Worm (Caenorhabditis elegans): ENCODE results near the gene K09C4.1.

The K09C4.1 gene

DNA sequence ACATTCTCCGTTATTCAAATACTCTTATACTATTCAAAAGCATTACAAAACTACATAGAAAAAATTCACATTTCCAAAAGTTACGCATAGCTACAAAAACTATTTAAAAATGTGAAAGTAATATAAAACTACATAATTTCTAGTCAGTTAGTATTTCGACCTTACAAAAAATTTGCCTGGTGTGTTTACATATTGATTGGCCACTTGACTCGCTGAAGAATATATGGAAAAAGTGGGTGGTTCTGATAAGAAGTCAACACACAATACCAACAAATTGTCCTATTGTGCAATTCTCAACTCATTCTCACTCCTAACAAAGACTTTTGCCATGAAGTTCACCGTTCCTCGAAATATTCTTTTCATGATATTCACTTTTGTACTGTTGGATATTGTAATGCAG lies at the start of gene K09C4.1:
Gene K09C4.1 (plus strand): TSS at position 301 of the 400 bp plus-strand sequence.
- TF ChIP-seq ces-1 (GFP tag; optimal IDR thresholded peaks at IDR 0.05) (no peak), C16A3.4 (tag; optimal IDR thresholded peaks at IDR 0.05) (no peak), F16B12.6 (tag; optimal IDR thresholded peaks at IDR 0.05) (no peak), snu-23 (GFP tag; optimal IDR thresholded peaks at IDR 0.05) (no peak), mdl-1 (tag; optimal IDR thresholded peaks at IDR 0.05) (no peak), nhr-84 (tag; optimal IDR thresholded peaks at IDR 0.05) (no peak)

DNA sequence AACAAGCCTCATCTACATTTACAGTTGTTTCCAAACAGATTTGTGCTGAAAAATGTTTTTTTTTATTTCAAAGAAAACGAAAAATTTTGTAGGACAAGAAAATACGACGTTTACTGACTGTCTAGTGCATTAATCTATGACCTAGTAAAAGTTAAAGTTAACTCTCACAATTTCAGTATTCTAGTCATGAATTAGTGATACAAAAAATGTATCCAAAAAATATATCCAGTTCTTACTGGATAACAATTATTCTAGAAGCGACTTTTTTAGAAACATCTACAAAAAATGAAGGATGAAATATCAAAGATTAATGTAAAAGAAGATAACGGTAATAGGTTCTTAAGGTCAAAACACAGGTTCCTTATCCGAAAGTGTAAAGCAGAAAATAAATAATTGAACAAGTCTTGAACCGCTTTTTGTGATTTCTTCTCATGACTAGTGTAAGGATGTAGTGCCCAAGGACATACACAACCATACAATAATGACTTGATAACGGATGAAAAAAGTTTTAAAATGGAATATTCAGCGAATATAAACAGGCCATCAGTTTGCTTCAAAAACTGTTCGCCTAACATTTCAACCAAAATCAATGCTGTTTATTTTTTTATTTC lies 48.1 kb upstream of the K09C4.1 start, which contains the start of gene pqn-37:
Gene pqn-37 (minus strand): TSS at position 51 of the 611 bp plus-strand sequence.
- TF ChIP-seq aha-1 (tag; optimal IDR thresholded peaks at IDR 0.05) (no peak), lin-39 (tag; optimal IDR thresholded peaks at IDR 0.05) (no peak), pax-3 (tag; optimal IDR thresholded peaks at IDR 0.05) (no peak), vab-15 (tag; optimal IDR thresholded peaks at IDR 0.05) (no peak), nhr-19 (GFP tag; conservative IDR thresholded peaks at IDR 0.05) (no peak), ceh-90 (tag; optimal IDR thresholded peaks at IDR 0.05) (no peak), nhr-71 (tag; optimal IDR thresholded peaks at IDR 0.05) (peak; percentile 42), swsn-7 (tag; optimal IDR thresholded peaks at IDR 0.05) (no peak), nhr-76 (tag; optimal IDR thresholded peaks at IDR 0.05) (no peak), mdl-1 (tag; optimal IDR thresholded peaks at IDR 0.05) (no peak), nhr-20 (tag; optimal IDR thresholded peaks at IDR 0.05) (no peak), aly-2 (tag; optimal IDR thresholded peaks at IDR 0.05) (no peak), nhr-85 (tag) (peak; percentile 55), lin-14 (GFP tag; optimal IDR thresholded peaks at IDR 0.05) (peak; percentile 17), ceh-8 (GFP tag; optimal IDR thresholded peaks at IDR 0.05) (no peak)

DNA sequence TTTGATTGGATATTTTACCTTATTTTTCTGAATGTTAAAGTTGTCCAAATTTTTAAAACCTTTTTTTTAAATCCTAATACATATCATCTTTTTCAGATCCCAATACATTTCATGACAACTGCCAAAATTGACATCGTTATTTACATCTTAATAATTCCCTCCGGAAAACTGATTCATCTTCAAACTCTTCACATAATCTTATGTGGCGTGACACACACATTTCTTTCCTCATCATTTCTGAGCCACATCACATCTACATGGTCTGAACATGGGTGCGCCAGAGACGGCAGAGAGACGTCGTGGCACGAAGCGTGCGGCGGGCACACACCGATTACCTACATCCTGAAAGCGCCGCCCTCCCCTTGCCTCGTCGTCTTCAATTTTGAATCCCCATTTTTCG lies 46.2 kb upstream of the K09C4.1 start, which contains the start of gene tba-9:
Gene tba-9 (plus strand): TSS at position 301 of the 400 bp plus-strand sequence.
- TF ChIP-seq fkh-8 (tag; optimal IDR thresholded peaks at IDR 0.05) (peak; percentile 28), lin-14 (GFP tag; optimal IDR thresholded peaks at IDR 0.05) (peak; percentile 16), F16B12.6 (tag; optimal IDR thresholded peaks at IDR 0.05) (no peak), mab-9 (GFP tag; IDR thresholded peaks at IDR 0.05) (no peak)

ce11 chrX:3256784-3257493 lies 41.7 kb upstream of the K09C4.1 start, which contains the start of gene lbp-3:
Gene lbp-3 (plus strand): TSS chrX:3257372.
- no peak for TF ChIP-seq sup-37 (GFP tag; optimal IDR thresholded peaks at IDR 0.05)
- TF ChIP-seq lin-14 (GFP tag; optimal IDR thresholded peaks at IDR 0.05), result peak; percentile 41
- TF ChIP-seq elt-2 (tag; optimal IDR thresholded peaks at IDR 0.05), result peak; percentile 98
- peak; percentile 53 for TF ChIP-seq nhr-20 (tag; optimal IDR thresholded peaks at IDR 0.05)
- TF ChIP-seq pqm-1 (tag; optimal IDR thresholded peaks at IDR 0.05), result peak; percentile 99
- no peak for TF ChIP-seq mep-1 (tag; optimal IDR thresholded peaks at IDR 0.05)
- peak; percentile 32 for TF ChIP-seq rnt-1 (tag; optimal IDR thresholded peaks at IDR 0.05)
- TF ChIP-seq jun-1 (tag; optimal IDR thresholded peaks at IDR 0.05), result peak; percentile 1
- no peak for TF ChIP-seq C34B4.2 (tag; optimal IDR thresholded peaks at IDR 0.05)
- peak; percentile 34 for TF ChIP-seq nhr-71 (tag; optimal IDR thresholded peaks at IDR 0.05)
- TF ChIP-seq dsc-1 (tag; optimal IDR thresholded peaks at IDR 0.05), result peak; percentile 31
- TF ChIP-seq nhr-90 (tag; optimal IDR thresholded peaks at IDR 0.05; ENCODE audit: poor library complexity), result peak; percentile 7

- no peak for TF ChIP-seq pag-3 (tag; optimal IDR thresholded peaks at IDR 0.05; ENCODE audit: borderline replicate concordance, insufficient read depth)
Measured at ce11 chrX:3258842-3259241, 39.8 kb upstream of the K09C4.1 start, which contains the start of gene lbp-1. Gene lbp-1 (plus strand): TSS chrX:3259142.
